Fruit fly (Drosophila melanogaster) whole organism, wandering third instar larva: ENCODE measurements around the gene robo2.

Experiments used
- Abd-B ChIP-seq: fragments of >200 bp; optimal IDR thresholded peaks from 2 replicates; lab custom pipeline; 2017; ENCODE audit warnings: missing biosample characterization, missing genetic modification characterization
- CG32264 ChIP-seq: fragments of 200-800 bp; sonication (Bioruptor generic); optimal IDR thresholded peaks from 2 replicates; lab custom pipeline; 2016; ENCODE audit warnings: missing biosample characterization, missing genetic modification characterization
- CG9705 ChIP-seq: fragments of 200-800 bp; sonication (Bioruptor generic); optimal IDR thresholded peaks from 2 replicates; lab custom pipeline; 2018; ENCODE audit warnings: missing biosample characterization, mild to moderate bottlenecking, missing genetic modification characterization
- CrebA ChIP-seq: fragments of 200-800 bp; sonication (Bioruptor generic); optimal IDR thresholded peaks from 2 replicates; lab custom pipeline; 2016; ENCODE audit warnings: missing biosample characterization, mild to moderate bottlenecking, missing genetic modification characterization, borderline replicate concordance
- Dfd ChIP-seq: fragments of >200 bp; optimal IDR thresholded peaks from 2 replicates; lab custom pipeline; 2017; ENCODE audit warnings: missing biosample characterization, missing genetic modification characterization
- Dif ChIP-seq: fragments of 200-275, 200-300 bp; sonication (Bioruptor generic); optimal IDR thresholded peaks from 2 replicates; lab custom pipeline; 2018; ENCODE audit warnings: missing biosample characterization, missing genetic modification characterization; ENCODE audit not compliant: partially characterized antibody
- GATAd ChIP-seq: sonication (Bioruptor generic); optimal IDR thresholded peaks from 2 replicates; lab custom pipeline; 2016; ENCODE audit warnings: missing biosample characterization, missing genetic modification characterization
- HLH106 ChIP-seq: fragments of 200-800 bp; optimal IDR thresholded peaks from 3 replicates; lab custom pipeline; 2019; ENCODE audit warnings: missing biosample characterization, mild to moderate bottlenecking, missing genetic modification characterization, moderate library complexity
- Hnf4 ChIP-seq: fragments of 200-800 bp; sonication (Bioruptor generic); optimal IDR thresholded peaks from 2 replicates; lab custom pipeline; 2016; ENCODE audit warnings: missing biosample characterization, mild to moderate bottlenecking, missing genetic modification characterization
- Hr78 ChIP-seq: fragments of >200 bp; optimal IDR thresholded peaks from 2 replicates; lab custom pipeline; 2017; ENCODE audit warnings: missing biosample characterization, missing genetic modification characterization
- Hr83 ChIP-seq: fragments of 200-300 bp; sonication (Bioruptor generic); optimal IDR thresholded peaks from 2 replicates; lab custom pipeline; 2016; ENCODE audit warnings: missing biosample characterization, mild to moderate bottlenecking, missing genetic modification characterization, moderate library complexity; ENCODE audit not compliant: poor library complexity, severe bottlenecking
- Jra ChIP-seq: sonication (Bioruptor generic); optimal IDR thresholded peaks from 2 replicates; lab custom pipeline; 2016; ENCODE audit warnings: missing biosample characterization, missing genetic modification characterization
- Mio ChIP-seq: sonication (Bioruptor generic); optimal IDR thresholded peaks from 2 replicates; lab custom pipeline; 2016; ENCODE audit warnings: missing biosample characterization, missing genetic modification characterization
- Myc ChIP-seq: fragments of >200 bp; optimal IDR thresholded peaks from 2 replicates; lab custom pipeline; 2017
- N ChIP-seq: fragments of >200 bp; optimal IDR thresholded peaks from 2 replicates; lab custom pipeline; 2018; ENCODE audit warnings: missing biosample characterization, missing external identifiers, missing genetic modification characterization
- OdsH ChIP-seq: fragments of 200-800 bp; sonication (Bioruptor generic); optimal IDR thresholded peaks from 2 replicates; lab custom pipeline; 2016; ENCODE audit warnings: missing biosample characterization, mild to moderate bottlenecking, missing genetic modification characterization
- Rel ChIP-seq, 2 experiments: fragments of 200-800 bp; sonication (Bioruptor generic) in 1 of 2; optimal IDR thresholded peaks; 2 replicates in 1 of 2; 3 replicates in 1 of 2; lab custom pipeline; 2016 to 2019; ENCODE audit warnings: mild to moderate bottlenecking in 2 of 2, missing biosample characterization in 2 of 2, missing genetic modification characterization in 2 of 2, moderate library complexity in 1 of 2
- Sp1 ChIP-seq: fragments of 200-800 bp; sonication (Bioruptor generic); optimal IDR thresholded peaks from 3 replicates; lab custom pipeline; 2019; ENCODE audit warnings: missing biosample characterization, mild to moderate bottlenecking, missing genetic modification characterization, moderate library complexity
- Vsx2 ChIP-seq: fragments of 200-300, 225-300 bp; sonication (Bioruptor generic); optimal IDR thresholded peaks from 2 replicates; lab custom pipeline; 2018; ENCODE audit warnings: missing biosample characterization, missing genetic modification characterization; ENCODE audit not compliant: partially characterized antibody
- br ChIP-seq: fragments of 200-800 bp; sonication (Bioruptor generic); optimal IDR thresholded peaks from 2 replicates; lab custom pipeline; 2016; ENCODE audit warnings: missing biosample characterization, missing genetic modification characterization
- brk ChIP-seq: fragments of 200-800 bp; sonication (Bioruptor generic); optimal IDR thresholded peaks from 2 replicates; lab custom pipeline; 2016; ENCODE audit warnings: missing biosample characterization, mild to moderate bottlenecking, missing genetic modification characterization
- dl ChIP-seq, 2 experiments: fragments of 175-275, 200-275 bp in 1 of 2; fragments of 200-275 bp in 1 of 2; sonication (Bioruptor generic); optimal IDR thresholded peaks; lab custom pipeline; 2018; ENCODE audit warnings: mild to moderate bottlenecking in 2 of 2, missing biosample characterization in 2 of 2, missing genetic modification characterization in 2 of 2, moderate library complexity in 2 of 2; ENCODE audit not compliant: partially characterized antibody in 2 of 2, insufficient read depth in 1 of 2
- dmrt93B ChIP-seq: fragments of 200-800 bp; sonication (Bioruptor generic); optimal IDR thresholded peaks from 2 replicates; lab custom pipeline; 2018; ENCODE audit warnings: missing biosample characterization, mild to moderate bottlenecking, missing genetic modification characterization
- dsf ChIP-seq: sonication (Bioruptor generic); optimal IDR thresholded peaks from 2 replicates; lab custom pipeline; 2016; ENCODE audit warnings: missing biosample characterization, missing genetic modification characterization, borderline replicate concordance
- ey ChIP-seq: fragments of 200-800 bp; sonication (Bioruptor generic); optimal IDR thresholded peaks from 2 replicates; lab custom pipeline; 2016; ENCODE audit warnings: missing biosample characterization, missing genetic modification characterization
- foxo ChIP-seq, 2 experiments: fragments of 200-800 bp; sonication (Bioruptor generic); optimal IDR thresholded peaks; 2 replicates in 1 of 2; 3 replicates in 1 of 2; lab custom pipeline; 2016 to 2017; ENCODE audit warnings: missing biosample characterization in 2 of 2, missing genetic modification characterization in 2 of 2
- fru ChIP-seq: fragments of 200-800 bp; sonication (Bioruptor generic); optimal IDR thresholded peaks from 3 replicates; lab custom pipeline; 2016; ENCODE audit warnings: missing biosample characterization, mild to moderate bottlenecking, missing genetic modification characterization
- h ChIP-seq: fragments of 200-800 bp; sonication (Bioruptor generic); optimal IDR thresholded peaks from 3 replicates; lab custom pipeline; 2016; ENCODE audit warnings: missing biosample characterization, mild to moderate bottlenecking, missing genetic modification characterization
- jim ChIP-seq: fragments of 175-275, 200-325 bp; sonication (Bioruptor generic); optimal IDR thresholded peaks from 2 replicates; lab custom pipeline; 2016; ENCODE audit warnings: missing biosample characterization, mild to moderate bottlenecking, missing genetic modification characterization
- lola ChIP-seq: fragments of >200 bp; optimal IDR thresholded peaks from 2 replicates; lab custom pipeline; 2017; ENCODE audit warnings: missing biosample characterization, missing genetic modification characterization
- pan ChIP-seq: fragments of >200 bp; optimal IDR thresholded peaks from 2 replicates; lab custom pipeline; 2017
- psq ChIP-seq: fragments of 200-800 bp; sonication (Bioruptor generic); optimal IDR thresholded peaks from 3 replicates; lab custom pipeline; 2017; ENCODE audit warnings: missing biosample characterization, mild to moderate bottlenecking, missing genetic modification characterization, moderate library complexity
- rgr ChIP-seq: fragments of 200-800 bp; sonication (Bioruptor generic); optimal IDR thresholded peaks from 3 replicates; lab custom pipeline; 2016; ENCODE audit warnings: missing biosample characterization, mild to moderate bottlenecking, missing genetic modification characterization
- sage ChIP-seq: fragments of 200-800 bp; sonication (Bioruptor generic); optimal IDR thresholded peaks from 2 replicates; lab custom pipeline; 2016; ENCODE audit warnings: missing biosample characterization, mild to moderate bottlenecking, missing genetic modification characterization
- sv ChIP-seq: fragments of 200-800 bp; sonication (Bioruptor generic); optimal IDR thresholded peaks from 3 replicates; lab custom pipeline; 2016; ENCODE audit warnings: missing biosample characterization, missing genetic modification characterization
- tai ChIP-seq: sonication (Bioruptor generic); optimal IDR thresholded peaks from 2 replicates; lab custom pipeline; 2016; ENCODE audit warnings: missing biosample characterization, missing genetic modification characterization
- usp ChIP-seq: fragments of >200 bp; optimal IDR thresholded peaks from 2 replicates; lab custom pipeline; 2017; ENCODE audit warnings: missing biosample characterization, missing genetic modification characterization
- woc ChIP-seq: sonication (Bioruptor generic); optimal IDR thresholded peaks from 2 replicates; lab custom pipeline; 2016; ENCODE audit warnings: missing biosample characterization, mild to moderate bottlenecking, missing genetic modification characterization

robo2 gene

DNA sequence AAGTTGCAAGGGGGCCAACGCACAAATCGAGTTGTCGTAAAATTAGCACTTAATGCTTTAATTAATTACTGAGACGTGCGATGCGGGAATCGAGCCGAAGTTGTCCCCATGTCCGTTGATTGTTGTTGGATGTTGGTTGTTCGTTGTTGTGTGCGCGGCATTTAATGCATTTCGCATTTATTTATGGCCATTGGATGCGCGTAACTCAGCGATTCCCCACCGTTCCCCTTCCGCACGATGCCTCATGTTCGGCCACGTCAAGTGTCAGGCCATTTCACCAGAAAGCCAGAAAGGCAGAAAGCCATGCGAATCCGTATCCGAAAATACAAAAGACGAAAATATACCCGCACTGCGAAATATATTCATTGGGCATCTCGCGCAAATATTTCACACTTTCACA is 11.2 kb upstream of the robo2 start:
- TF ChIP-seq Hr83 (GFP tag; lab: Kevin White, UChicago) (no peak), dsf (GFP tag; lab: Kevin White, UChicago) (no peak), ey (GFP tag; lab: Kevin White, UChicago) (no peak), jim (GFP tag; lab: Kevin White, UChicago) (no peak), lola (GFP tag; lab: Kevin White, UChicago) (no peak), Dif (GFP tag; lab: Kevin White, UChicago) (no peak), HLH106 (tag; lab: Kevin White, UChicago) (no peak), Jra (GFP tag; lab: Kevin White, UChicago) (no peak), br (no peak)

DNA sequence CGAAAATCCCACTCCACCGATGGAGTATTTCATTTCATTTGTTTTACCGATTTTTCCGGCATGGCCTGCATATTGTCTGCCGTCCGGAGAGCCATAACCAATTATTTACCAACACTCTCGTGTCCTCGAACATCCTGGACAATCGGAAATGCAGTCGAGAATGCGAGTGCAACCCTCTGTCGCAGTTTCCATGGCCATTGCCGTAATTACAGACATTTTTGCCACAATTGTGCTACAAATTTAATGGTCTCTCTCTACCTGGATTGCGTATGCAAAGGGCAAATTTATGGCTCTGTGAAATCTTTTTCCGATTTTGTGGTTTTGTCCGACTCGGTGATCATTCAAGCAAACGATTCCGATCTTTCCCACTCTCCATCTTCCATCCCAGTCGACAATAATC is 9.3 kb upstream of the robo2 start:
- no peak for TF ChIP-seq sage (GFP tag; lab: Kevin White, UChicago)
- no peak for TF ChIP-seq Rel (GFP tag; optimal IDR thresholded peaks at IDR 0.05; lab: Kevin White, UChicago)
- no peak for TF ChIP-seq Rel (tag; optimal IDR thresholded peaks at IDR 0.05; lab: Kevin White, UChicago)
- TF ChIP-seq CG32264: no peak
- TF ChIP-seq pan (lab: Kevin White, UChicago): no peak
- no peak for TF ChIP-seq fru
- TF ChIP-seq rgr (GFP tag; lab: Kevin White, UChicago): no peak
- no peak for TF ChIP-seq Hnf4
- no peak for TF ChIP-seq Hr83 (GFP tag; lab: Kevin White, UChicago)
- TF ChIP-seq Dfd (GFP tag; lab: Kevin White, UChicago): no peak
- TF ChIP-seq psq: no peak
- TF ChIP-seq Dif (GFP tag; lab: Kevin White, UChicago): no peak
- no peak for TF ChIP-seq Jra (GFP tag; lab: Kevin White, UChicago)
- no peak for TF ChIP-seq sv (GFP tag; lab: Kevin White, UChicago)
- TF ChIP-seq, all 38 proteins: peak for 0

DNA sequence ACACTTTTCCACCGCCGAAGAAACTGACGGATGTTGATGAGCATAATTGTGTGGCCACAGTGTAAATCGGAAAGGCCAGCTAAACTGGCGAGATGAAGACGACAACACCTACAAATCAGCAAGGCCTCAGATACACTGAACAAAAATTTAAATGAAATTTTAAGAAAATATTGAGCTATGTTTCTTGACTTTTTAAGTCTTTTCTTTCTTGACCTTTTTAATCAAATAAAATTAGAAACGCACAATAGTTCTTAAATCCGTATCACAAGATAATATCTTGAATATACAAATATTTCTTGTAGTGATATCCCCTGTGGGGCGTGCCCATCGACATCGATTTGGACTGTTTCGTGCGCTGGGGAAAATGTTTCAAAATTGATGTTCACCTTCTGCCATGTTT is 8.0 kb upstream of the robo2 start, which contains the start of gene CG43401:
CG43401 (plus strand) TSS at position 185 of the 400 bp plus-strand sequence.
- TF ChIP-seq Dfd (GFP tag; lab: Kevin White, UChicago): no peak
- no peak for TF ChIP-seq GATAd (GFP tag; lab: Kevin White, UChicago)
- TF ChIP-seq br: no peak
- no peak for TF ChIP-seq dsf (GFP tag; lab: Kevin White, UChicago)
- TF ChIP-seq Jra (GFP tag; lab: Kevin White, UChicago): no peak
- TF ChIP-seq woc (GFP tag; lab: Kevin White, UChicago): no peak
- no peak for TF ChIP-seq dl (GFP tag; optimal IDR thresholded peaks at IDR 0.05; lab: Kevin White, UChicago; ENCODE audit: insufficient read depth in 1 of 2, partially characterized antibody in 2 of 2)
- no peak for TF ChIP-seq sv (GFP tag; lab: Kevin White, UChicago)
- no peak for TF ChIP-seq Hr78 (GFP tag; lab: Kevin White, UChicago)
- no peak for TF ChIP-seq Myc (lab: Kevin White, UChicago)
- TF ChIP-seq Sp1: no peak
- no peak for TF ChIP-seq Hr83 (GFP tag; lab: Kevin White, UChicago)
- no peak for TF ChIP-seq Dif (GFP tag; lab: Kevin White, UChicago)
- TF ChIP-seq Mio (GFP tag; lab: Kevin White, UChicago): no peak
- TF ChIP-seq Hnf4: peak; percentile 52
- no peak for TF ChIP-seq dmrt93B (GFP tag; lab: Kevin White, UChicago)
- TF ChIP-seq fru: peak; percentile 35
- TF ChIP-seq CG32264: no peak
- TF ChIP-seq psq: no peak
- no peak for TF ChIP-seq Rel (GFP tag; optimal IDR thresholded peaks at IDR 0.05; lab: Kevin White, UChicago)
- no peak for TF ChIP-seq Rel (tag; optimal IDR thresholded peaks at IDR 0.05; lab: Kevin White, UChicago)
- TF ChIP-seq tai (GFP tag; lab: Kevin White, UChicago): no peak
- TF ChIP-seq HLH106 (tag; lab: Kevin White, UChicago): no peak
- TF ChIP-seq h: peak; percentile 41
- no peak for TF ChIP-seq CrebA
- no peak for TF ChIP-seq usp
- TF ChIP-seq Abd-B (GFP tag; lab: Kevin White, UChicago): no peak
- TF ChIP-seq N: no peak
- TF ChIP-seq ey (GFP tag; lab: Kevin White, UChicago): peak; percentile 28
- no peak for TF ChIP-seq Vsx2 (GFP tag; lab: Kevin White, UChicago)
- peak in 1 of 2 experiments; percentile 36 for TF ChIP-seq foxo (GFP tag; optimal IDR thresholded peaks at IDR 0.05; lab: Kevin White, UChicago)
- TF ChIP-seq pan (lab: Kevin White, UChicago): no peak
- TF ChIP-seq CG9705 (GFP tag; lab: Kevin White, UChicago): no peak
- no peak for TF ChIP-seq brk (GFP tag; lab: Kevin White, UChicago)
- TF ChIP-seq sage (GFP tag; lab: Kevin White, UChicago): no peak
- peak; percentile 50 for TF ChIP-seq rgr (GFP tag; lab: Kevin White, UChicago)
- TF ChIP-seq OdsH: peak; percentile 39
- no peak for TF ChIP-seq lola (GFP tag; lab: Kevin White, UChicago)
- TF ChIP-seq jim (GFP tag; lab: Kevin White, UChicago): no peak
